Worm (Caenorhabditis elegans) whole organism, early embryonic: ENCODE results near the gene M28.4.

ENCODE experiments used
- B0310.2 ChIP-seq: sonication (generic microtip); optimal IDR thresholded peaks from 2 replicates; lab custom pipeline; 2016; ENCODE audit warnings: mild to moderate bottlenecking, missing genetic modification characterization, missing compliant biosample characterization
- aly-1 ChIP-seq: sonication (generic microtip); optimal IDR thresholded peaks from 2 replicates; lab custom pipeline; 2016; ENCODE audit warnings: missing genetic modification characterization, missing compliant biosample characterization
- ama-1 ChIP-seq: fragments of 150-350 bp; optimal IDR thresholded peaks from 2 replicates; lab custom pipeline; 2014
- ets-7 ChIP-seq: sonication (generic microtip); optimal IDR thresholded peaks from 2 replicates; lab custom pipeline; 2016; ENCODE audit warnings: missing genotype, missing genetic modification characterization, missing compliant biosample characterization
- flt-1 ChIP-seq: fragments of 200-800 bp; sonication (Bioruptor generic); IDR thresholded peaks from 2 replicates; pipeline ENCODE4 v1.3.6; 2022; ENCODE audit warnings: missing genetic modification characterization, missing compliant biosample characterization
- hmbx-1 ChIP-seq: sonication (generic microtip); optimal IDR thresholded peaks from 2 replicates; lab custom pipeline; 2016; ENCODE audit warnings: mild to moderate bottlenecking, missing genetic modification characterization, missing compliant biosample characterization
- hmg-4 ChIP-seq: fragments of 200-800 bp; sonication (Bioruptor generic); optimal IDR thresholded peaks from 2 replicates; lab custom pipeline; 2018; ENCODE audit warnings: mild to moderate bottlenecking, missing genetic modification characterization, missing compliant biosample characterization
- hnd-1 ChIP-seq: sonication (generic microtip); optimal IDR thresholded peaks from 2 replicates; lab custom pipeline; 2016; ENCODE audit warnings: missing genetic modification characterization, missing compliant biosample characterization
- scrt-1 ChIP-seq: fragments of 200-800 bp; sonication (Bioruptor generic); IDR thresholded peaks from 2 replicates; pipeline ENCODE4 v1.3.6; 2022; ENCODE audit warnings: missing genetic modification characterization, missing compliant biosample characterization
- sea-1 ChIP-seq: fragments of 200-800 bp; sonication (Bioruptor generic); conservative IDR thresholded peaks from 2 replicates; pipeline ENCODE4 v1.3.6; 2022; ENCODE audit warnings: missing genetic modification characterization, missing compliant biosample characterization
- tbx-11 ChIP-seq: fragments of 200-800 bp; sonication (Bioruptor generic); IDR thresholded peaks from 2 replicates; pipeline ENCODE4 v1.3.6; 2022; ENCODE audit warnings: missing genetic modification characterization, missing compliant biosample characterization
- tbx-37 ChIP-seq: fragments of 200-800 bp; sonication (Bioruptor generic); conservative IDR thresholded peaks from 2 replicates; pipeline ENCODE4 v1.3.6; 2022; ENCODE audit warnings: missing genetic modification reagents, missing genetic modification characterization, missing compliant biosample characterization

DNA sequence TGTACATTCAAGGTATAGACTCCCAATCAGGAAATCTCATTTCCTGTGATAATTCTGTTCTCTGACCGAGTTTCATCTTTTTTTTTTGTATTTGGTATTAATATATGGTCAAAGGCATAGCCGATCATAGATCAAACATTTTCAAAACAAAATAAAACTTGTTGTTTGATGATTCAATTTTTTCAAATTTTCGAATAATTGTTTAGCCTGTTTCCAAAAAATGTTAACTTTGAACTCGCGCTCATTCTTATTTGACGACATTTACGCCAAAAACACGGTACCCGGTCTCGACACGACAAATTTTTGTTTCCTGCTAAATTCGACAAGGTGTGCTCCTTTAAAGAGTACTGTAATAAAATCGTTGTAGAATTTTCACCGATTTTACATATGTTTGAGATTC lies 34.7 kb upstream of the M28.4 start:
- TF ChIP-seq hnd-1 (tag; lab: Kevin White, UChicago) (no peak), B0310.2 (tag; lab: Kevin White, UChicago) (no peak), ets-7 (tag; lab: Kevin White, UChicago) (no peak), tbx-11 (GFP tag; lab: Robert Waterston, UW) (no peak), aly-1 (tag; lab: Kevin White, UChicago) (no peak), ama-1 (no peak), tbx-37 (GFP tag; lab: Robert Waterston, UW) (no peak), flt-1 (no peak), hmg-4 (no peak), sea-1 (no peak), hmbx-1 (tag; lab: Kevin White, UChicago) (no peak), scrt-1 (GFP tag; lab: Robert Waterston, UW) (no peak)
